Fruit fly (Drosophila melanogaster) whole organism, wandering third instar larva: ENCODE data around the gene CG13931.
A peak's percentile ranks its signal among the peaks of the same experiment; 100 is the strongest.

Experiments
- Abd-B ChIP-seq: fragments of >200 bp; optimal IDR thresholded peaks from 2 replicates; lab custom pipeline; 2017; ENCODE audit warnings: missing biosample characterization, missing genetic modification characterization
- CG32264 ChIP-seq: fragments of 200-800 bp; sonication (Bioruptor generic); optimal IDR thresholded peaks from 2 replicates; lab custom pipeline; 2016; ENCODE audit warnings: missing biosample characterization, missing genetic modification characterization
- CG9705 ChIP-seq: fragments of 200-800 bp; sonication (Bioruptor generic); optimal IDR thresholded peaks from 2 replicates; lab custom pipeline; 2018; ENCODE audit warnings: missing biosample characterization, mild to moderate bottlenecking, missing genetic modification characterization
- CrebA ChIP-seq: fragments of 200-800 bp; sonication (Bioruptor generic); optimal IDR thresholded peaks from 2 replicates; lab custom pipeline; 2016; ENCODE audit warnings: missing biosample characterization, mild to moderate bottlenecking, missing genetic modification characterization, borderline replicate concordance
- Dfd ChIP-seq: fragments of >200 bp; optimal IDR thresholded peaks from 2 replicates; lab custom pipeline; 2017; ENCODE audit warnings: missing biosample characterization, missing genetic modification characterization
- GATAd ChIP-seq: sonication (Bioruptor generic); optimal IDR thresholded peaks from 2 replicates; lab custom pipeline; 2016; ENCODE audit warnings: missing biosample characterization, missing genetic modification characterization
- HLH106 ChIP-seq: fragments of 200-800 bp; optimal IDR thresholded peaks from 3 replicates; lab custom pipeline; 2019; ENCODE audit warnings: missing biosample characterization, mild to moderate bottlenecking, missing genetic modification characterization, moderate library complexity
- Hnf4 ChIP-seq: fragments of 200-800 bp; sonication (Bioruptor generic); optimal IDR thresholded peaks from 2 replicates; lab custom pipeline; 2016; ENCODE audit warnings: missing biosample characterization, mild to moderate bottlenecking, missing genetic modification characterization
- Mio ChIP-seq: sonication (Bioruptor generic); optimal IDR thresholded peaks from 2 replicates; lab custom pipeline; 2016; ENCODE audit warnings: missing biosample characterization, missing genetic modification characterization
- Myc ChIP-seq: fragments of >200 bp; optimal IDR thresholded peaks from 2 replicates; lab custom pipeline; 2017
- N ChIP-seq: fragments of >200 bp; optimal IDR thresholded peaks from 2 replicates; lab custom pipeline; 2018; ENCODE audit warnings: missing biosample characterization, missing external identifiers, missing genetic modification characterization
- OdsH ChIP-seq: fragments of 200-800 bp; sonication (Bioruptor generic); optimal IDR thresholded peaks from 2 replicates; lab custom pipeline; 2016; ENCODE audit warnings: missing biosample characterization, mild to moderate bottlenecking, missing genetic modification characterization
- Rel ChIP-seq, 2 experiments: fragments of 200-800 bp; sonication (Bioruptor generic) in 1 of 2; optimal IDR thresholded peaks; 2 replicates in 1 of 2; 3 replicates in 1 of 2; lab custom pipeline; 2016 to 2019; ENCODE audit warnings: mild to moderate bottlenecking in 2 of 2, missing biosample characterization in 2 of 2, missing genetic modification characterization in 2 of 2, moderate library complexity in 1 of 2
- Sp1 ChIP-seq: fragments of 200-800 bp; sonication (Bioruptor generic); optimal IDR thresholded peaks from 3 replicates; lab custom pipeline; 2019; ENCODE audit warnings: missing biosample characterization, mild to moderate bottlenecking, missing genetic modification characterization, moderate library complexity
- Vsx2 ChIP-seq: fragments of 200-300, 225-300 bp; sonication (Bioruptor generic); optimal IDR thresholded peaks from 2 replicates; lab custom pipeline; 2018; ENCODE audit warnings: missing biosample characterization, missing genetic modification characterization; ENCODE audit not compliant: partially characterized antibody
- dl ChIP-seq, 2 experiments: fragments of 175-275, 200-275 bp in 1 of 2; fragments of 200-275 bp in 1 of 2; sonication (Bioruptor generic); optimal IDR thresholded peaks; lab custom pipeline; 2018; ENCODE audit warnings: mild to moderate bottlenecking in 2 of 2, missing biosample characterization in 2 of 2, missing genetic modification characterization in 2 of 2, moderate library complexity in 2 of 2; ENCODE audit not compliant: partially characterized antibody in 2 of 2, insufficient read depth in 1 of 2
- dsf ChIP-seq: sonication (Bioruptor generic); optimal IDR thresholded peaks from 2 replicates; lab custom pipeline; 2016; ENCODE audit warnings: missing biosample characterization, missing genetic modification characterization, borderline replicate concordance
- ey ChIP-seq: fragments of 200-800 bp; sonication (Bioruptor generic); optimal IDR thresholded peaks from 2 replicates; lab custom pipeline; 2016; ENCODE audit warnings: missing biosample characterization, missing genetic modification characterization
- foxo ChIP-seq, 2 experiments: fragments of 200-800 bp; sonication (Bioruptor generic); optimal IDR thresholded peaks; 2 replicates in 1 of 2; 3 replicates in 1 of 2; lab custom pipeline; 2016 to 2017; ENCODE audit warnings: missing biosample characterization in 2 of 2, missing genetic modification characterization in 2 of 2
- fru ChIP-seq: fragments of 200-800 bp; sonication (Bioruptor generic); optimal IDR thresholded peaks from 3 replicates; lab custom pipeline; 2016; ENCODE audit warnings: missing biosample characterization, mild to moderate bottlenecking, missing genetic modification characterization
- h ChIP-seq: fragments of 200-800 bp; sonication (Bioruptor generic); optimal IDR thresholded peaks from 3 replicates; lab custom pipeline; 2016; ENCODE audit warnings: missing biosample characterization, mild to moderate bottlenecking, missing genetic modification characterization
- lola ChIP-seq: fragments of >200 bp; optimal IDR thresholded peaks from 2 replicates; lab custom pipeline; 2017; ENCODE audit warnings: missing biosample characterization, missing genetic modification characterization
- rgr ChIP-seq: fragments of 200-800 bp; sonication (Bioruptor generic); optimal IDR thresholded peaks from 3 replicates; lab custom pipeline; 2016; ENCODE audit warnings: missing biosample characterization, mild to moderate bottlenecking, missing genetic modification characterization
- sage ChIP-seq: fragments of 200-800 bp; sonication (Bioruptor generic); optimal IDR thresholded peaks from 2 replicates; lab custom pipeline; 2016; ENCODE audit warnings: missing biosample characterization, mild to moderate bottlenecking, missing genetic modification characterization
- sv ChIP-seq: fragments of 200-800 bp; sonication (Bioruptor generic); optimal IDR thresholded peaks from 3 replicates; lab custom pipeline; 2016; ENCODE audit warnings: missing biosample characterization, missing genetic modification characterization
- tai ChIP-seq: sonication (Bioruptor generic); optimal IDR thresholded peaks from 2 replicates; lab custom pipeline; 2016; ENCODE audit warnings: missing biosample characterization, missing genetic modification characterization
- usp ChIP-seq: fragments of >200 bp; optimal IDR thresholded peaks from 2 replicates; lab custom pipeline; 2017; ENCODE audit warnings: missing biosample characterization, missing genetic modification characterization

The CG13931 gene

DNA sequence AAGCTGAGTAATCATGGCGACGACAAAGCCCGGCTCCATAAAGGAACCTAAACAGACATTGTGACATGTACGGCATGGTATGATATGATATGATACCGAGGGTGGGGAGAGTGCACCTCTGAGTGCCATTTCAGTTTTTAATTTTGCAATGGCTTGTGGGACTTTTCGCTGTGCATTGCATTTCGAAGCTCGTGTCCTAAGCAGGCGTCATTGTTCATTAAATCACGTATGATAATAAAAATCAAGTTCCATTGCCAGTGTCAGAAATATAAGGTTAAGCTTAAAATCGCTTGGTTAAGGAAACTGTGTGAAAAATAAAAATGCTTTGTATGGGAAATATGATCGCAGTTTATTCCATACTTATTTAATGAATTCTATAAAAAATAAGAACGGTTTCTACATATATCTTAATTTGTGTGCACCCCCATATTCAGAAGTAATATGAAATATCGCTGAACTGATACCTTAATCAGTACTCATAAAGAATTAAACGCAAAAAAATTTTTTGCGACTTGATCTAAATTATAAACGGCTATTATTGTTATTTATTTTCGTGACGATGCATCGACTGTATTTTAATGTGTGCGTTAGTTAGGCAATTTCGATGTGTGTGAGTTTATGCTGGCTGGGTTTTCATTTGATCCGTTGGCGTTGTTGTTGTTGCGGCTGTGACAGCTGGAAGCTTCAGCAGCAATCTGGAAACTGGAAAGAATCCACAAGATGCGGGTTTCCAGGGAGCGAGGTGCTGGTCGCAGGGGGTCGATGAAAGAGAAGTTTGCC is 27.4 kb upstream of the CG13931 start:
- TF ChIP-seq GATAd (GFP tag; lab: Kevin White, UChicago) (no peak), Rel (GFP tag; optimal IDR thresholded peaks at IDR 0.05; lab: Kevin White, UChicago) (no peak), Rel (tag; optimal IDR thresholded peaks at IDR 0.05; lab: Kevin White, UChicago) (peak; percentile 95)

- peak; percentile 6 for TF ChIP-seq rgr (GFP tag; lab: Kevin White, UChicago)
- no peak for TF ChIP-seq lola (GFP tag; lab: Kevin White, UChicago)
Observed at dm6 chr3L:1727431-1727830, 25.2 kb upstream of the CG13931 start.

- TF ChIP-seq usp = no peak
- TF ChIP-seq sage (GFP tag; lab: Kevin White, UChicago) = no peak
- TF ChIP-seq rgr (GFP tag; lab: Kevin White, UChicago) = no peak
- TF ChIP-seq h (GFP tag; lab: Kevin White, UChicago) = no peak
Observed at dm6 chr3L:1726747-1727146, 24.5 kb upstream of the CG13931 start.

DNA sequence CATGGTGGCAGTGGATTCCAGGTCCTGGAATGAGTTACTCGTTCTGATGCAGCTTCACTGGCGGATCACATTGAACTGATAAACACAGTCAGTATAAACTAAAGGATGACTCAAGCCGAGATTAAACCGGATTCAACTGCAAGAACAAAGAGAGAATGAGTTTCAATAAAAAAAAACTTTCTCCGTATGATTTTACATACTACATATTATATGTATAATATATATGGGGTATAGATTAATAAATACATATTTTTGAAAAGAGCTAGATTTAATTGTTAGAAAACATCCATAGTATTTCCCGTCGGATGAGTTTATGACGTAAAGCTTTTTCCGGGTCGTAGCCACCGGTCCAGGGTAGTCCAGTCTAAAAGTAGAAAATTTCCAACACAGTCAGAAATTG is 21.9 kb upstream of the CG13931 start, which contains the start of gene CG12035:
Gene CG12035, plus strand, starts transcription at position 301 of the 400 bp plus-strand sequence.
- TF ChIP-seq N (no peak), Myc (no peak), CG32264 (no peak), Mio (GFP tag; lab: Kevin White, UChicago) (no peak), fru (GFP tag; lab: Kevin White, UChicago) (no peak), Vsx2 (GFP tag; lab: Kevin White, UChicago) (no peak), HLH106 (tag; lab: Kevin White, UChicago) (no peak)
- TF ChIP-seq, all 38 proteins: peak for 0

DNA sequence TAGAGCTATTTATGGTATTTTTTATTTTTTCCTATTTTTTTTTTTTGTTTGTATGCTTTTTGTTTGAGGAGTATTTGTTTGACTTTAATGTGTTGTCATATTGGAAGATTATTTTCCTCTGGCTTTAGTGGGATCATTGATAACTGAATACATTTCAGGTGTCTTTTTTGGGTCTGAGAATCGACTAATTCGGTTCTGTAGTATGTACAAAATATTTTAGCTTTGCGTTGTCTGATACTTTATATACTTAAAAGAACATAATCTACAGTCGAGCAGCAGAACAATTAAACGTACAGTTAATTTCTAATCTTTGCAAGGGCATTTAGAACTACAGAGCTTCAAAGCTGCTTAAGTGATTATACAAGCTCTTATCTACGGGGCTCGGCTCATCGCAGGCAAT is 20.8 kb upstream of the CG13931 start, which contains the start of gene CG18171:
Gene CG18171, minus strand, starts transcription at position 101 of the 400 bp plus-strand sequence.
- TF ChIP-seq lola (GFP tag; lab: Kevin White, UChicago) (no peak), GATAd (GFP tag; lab: Kevin White, UChicago) (no peak), Mio (GFP tag; lab: Kevin White, UChicago) (no peak), CrebA (GFP tag; lab: Kevin White, UChicago) (no peak), rgr (GFP tag; lab: Kevin White, UChicago) (no peak), sv (GFP tag; lab: Kevin White, UChicago) (no peak), foxo (GFP tag; optimal IDR thresholded peaks at IDR 0.05; lab: Kevin White, UChicago) (no peak), Myc (no peak), CG32264 (no peak)
- TF ChIP-seq, all 38 proteins: peak for 0

dm6 chr3L:1711218-1711617 is 9.0 kb upstream of the CG13931 start:
- TF ChIP-seq GATAd (GFP tag; lab: Kevin White, UChicago) (no peak), dsf (no peak), Dfd (GFP tag; lab: Kevin White, UChicago) (no peak), CrebA (GFP tag; lab: Kevin White, UChicago) (no peak), dl (GFP tag; optimal IDR thresholded peaks at IDR 0.05; lab: Kevin White, UChicago; ENCODE audit: insufficient read depth in 1 of 2, partially characterized antibody in 2 of 2) (no peak), tai (no peak), Abd-B (GFP tag; lab: Kevin White, UChicago) (no peak), foxo (GFP tag; optimal IDR thresholded peaks at IDR 0.05; lab: Kevin White, UChicago) (no peak), Mio (GFP tag; lab: Kevin White, UChicago) (no peak), h (GFP tag; lab: Kevin White, UChicago) (no peak), CG9705 (GFP tag; lab: Kevin White, UChicago) (no peak), Hnf4 (GFP tag; lab: Kevin White, UChicago) (no peak), sage (GFP tag; lab: Kevin White, UChicago) (no peak), Vsx2 (GFP tag; lab: Kevin White, UChicago) (no peak), OdsH (GFP tag; lab: Kevin White, UChicago) (no peak), Sp1 (no peak), ey (GFP tag; lab: Kevin White, UChicago) (no peak), HLH106 (tag; lab: Kevin White, UChicago) (no peak)
